Fruit fly (Drosophila melanogaster) whole organism, wandering third instar larva: ENCODE measurements around the gene CG1640.

Experiments used
- Dfd ChIP-seq: fragments of >200 bp; optimal IDR thresholded peaks from 2 replicates; lab custom pipeline; 2017; ENCODE audit warnings: missing biosample characterization, missing genetic modification characterization
- Dif ChIP-seq: fragments of 200-275, 200-300 bp; sonication (Bioruptor generic); optimal IDR thresholded peaks from 2 replicates; lab custom pipeline; 2018; ENCODE audit warnings: missing biosample characterization, missing genetic modification characterization; ENCODE audit not compliant: partially characterized antibody
- Hr78 ChIP-seq: fragments of >200 bp; optimal IDR thresholded peaks from 2 replicates; lab custom pipeline; 2017; ENCODE audit warnings: missing biosample characterization, missing genetic modification characterization
- Mio ChIP-seq: sonication (Bioruptor generic); optimal IDR thresholded peaks from 2 replicates; lab custom pipeline; 2016; ENCODE audit warnings: missing biosample characterization, missing genetic modification characterization
- Myc ChIP-seq: fragments of >200 bp; optimal IDR thresholded peaks from 2 replicates; lab custom pipeline; 2017
- dl ChIP-seq, 2 experiments: fragments of 175-275, 200-275 bp in 1 of 2; fragments of 200-275 bp in 1 of 2; sonication (Bioruptor generic); optimal IDR thresholded peaks; lab custom pipeline; 2018; ENCODE audit warnings: mild to moderate bottlenecking in 2 of 2, missing biosample characterization in 2 of 2, missing genetic modification characterization in 2 of 2, moderate library complexity in 2 of 2; ENCODE audit not compliant: partially characterized antibody in 2 of 2, insufficient read depth in 1 of 2
- dsf ChIP-seq: sonication (Bioruptor generic); optimal IDR thresholded peaks from 2 replicates; lab custom pipeline; 2016; ENCODE audit warnings: missing biosample characterization, missing genetic modification characterization, borderline replicate concordance
- foxo ChIP-seq, 2 experiments: fragments of 200-800 bp; sonication (Bioruptor generic); optimal IDR thresholded peaks; 2 replicates in 1 of 2; 3 replicates in 1 of 2; lab custom pipeline; 2016 to 2017; ENCODE audit warnings: missing biosample characterization in 2 of 2, missing genetic modification characterization in 2 of 2
- fru ChIP-seq: fragments of 200-800 bp; sonication (Bioruptor generic); optimal IDR thresholded peaks from 3 replicates; lab custom pipeline; 2016; ENCODE audit warnings: missing biosample characterization, mild to moderate bottlenecking, missing genetic modification characterization
- h ChIP-seq: fragments of 200-800 bp; sonication (Bioruptor generic); optimal IDR thresholded peaks from 3 replicates; lab custom pipeline; 2016; ENCODE audit warnings: missing biosample characterization, mild to moderate bottlenecking, missing genetic modification characterization
- pan ChIP-seq: fragments of >200 bp; optimal IDR thresholded peaks from 2 replicates; lab custom pipeline; 2017
- tai ChIP-seq: sonication (Bioruptor generic); optimal IDR thresholded peaks from 2 replicates; lab custom pipeline; 2016; ENCODE audit warnings: missing biosample characterization, missing genetic modification characterization
- usp ChIP-seq: fragments of >200 bp; optimal IDR thresholded peaks from 2 replicates; lab custom pipeline; 2017; ENCODE audit warnings: missing biosample characterization, missing genetic modification characterization

- TF ChIP-seq dsf (GFP tag; lab: Kevin White, UChicago) (no peak), Myc (lab: Kevin White, UChicago) (no peak), Mio (GFP tag; lab: Kevin White, UChicago) (no peak), foxo (GFP tag; optimal IDR thresholded peaks at IDR 0.05; lab: Kevin White, UChicago) (no peak), usp (no peak), dl (GFP tag; optimal IDR thresholded peaks at IDR 0.05; lab: Kevin White, UChicago; ENCODE audit: insufficient read depth in 1 of 2, partially characterized antibody in 2 of 2) (no peak), Hr78 (GFP tag; lab: Kevin White, UChicago) (no peak), tai (GFP tag; lab: Kevin White, UChicago) (no peak), h (GFP tag; lab: Kevin White, UChicago) (no peak), fru (GFP tag; lab: Kevin White, UChicago) (no peak), Dif (no peak), Dfd (GFP tag; lab: Kevin White, UChicago) (no peak), pan (lab: Kevin White, UChicago) (no peak)
These were observed 32.4 kb downstream of the CG1640 start, which contains the start of gene CG12725 for dm6 chrX:13402763-13403162.
